Worm (Caenorhabditis elegans): ENCODE measurements around the gene F32D1.11.

F32D1.11 gene

ce11 chrV:4366440-4366839 lies at the start of gene F32D1.11:
F32D1.11 (minus strand) TSS chrV:4366540.
- TF ChIP-seq ham-2 (GFP tag; optimal IDR thresholded peaks at IDR 0.05) (no peak), unc-39 (tag; optimal IDR thresholded peaks at IDR 0.05) (no peak), flh-1 (GFP tag; optimal IDR thresholded peaks at IDR 0.05) (no peak), nhr-237 (tag; optimal IDR thresholded peaks at IDR 0.05) (no peak), mab-5 (tag; optimal IDR thresholded peaks at IDR 0.05) (no peak), blmp-1 (tag; optimal IDR thresholded peaks at IDR 0.05) (no peak), ces-1 (GFP tag; optimal IDR thresholded peaks at IDR 0.05) (no peak), nhr-2 (tag; optimal IDR thresholded peaks at IDR 0.05) (no peak), tbx-8 (GFP tag; optimal IDR thresholded peaks at IDR 0.05) (no peak), ceh-83 (GFP tag; optimal IDR thresholded peaks at IDR 0.05) (no peak)

- TF ChIP-seq zip-8 (tag; optimal IDR thresholded peaks at IDR 0.05) (peak; percentile 48), nhr-76 (tag; optimal IDR thresholded peaks at IDR 0.05) (no peak)
These were observed 48.3 kb upstream of the F32D1.11 start, which contains the start of gene grl-5 for ce11 chrV:4414613-4415071. grl-5 (minus strand) TSS chrV:4414663.

ce11 chrV:4411714-4412113 lies 45.4 kb upstream of the F32D1.11 start, which contains the start of gene Y47D7A.17:
Y47D7A.17 (minus strand) TSS chrV:4411814.
- no peak for TF ChIP-seq sptf-1 (tag; optimal IDR thresholded peaks at IDR 0.05)
- TF ChIP-seq ces-1 (GFP tag; optimal IDR thresholded peaks at IDR 0.05): no peak
- no peak for TF ChIP-seq mab-5 (tag; optimal IDR thresholded peaks at IDR 0.05)
- TF ChIP-seq nhr-76 (tag; optimal IDR thresholded peaks at IDR 0.05): no peak
- TF ChIP-seq mep-1 (tag; optimal IDR thresholded peaks at IDR 0.05): no peak
- no peak for TF ChIP-seq unc-120 (tag; optimal IDR thresholded peaks at IDR 0.05; ENCODE audit: poor library complexity, severe bottlenecking)
- TF ChIP-seq elt-1 (tag; optimal IDR thresholded peaks at IDR 0.05; ENCODE audit: borderline replicate concordance, insufficient read depth): no peak
- no peak for TF ChIP-seq zip-8 (tag; optimal IDR thresholded peaks at IDR 0.05)
- TF ChIP-seq drap-1 (GFP tag; optimal IDR thresholded peaks at IDR 0.05): no peak
- TF ChIP-seq ceh-39 (tag; optimal IDR thresholded peaks at IDR 0.05): no peak
- TF ChIP-seq blmp-1 (tag; optimal IDR thresholded peaks at IDR 0.05): no peak
- no peak for TF ChIP-seq M03D4.4 (tag; optimal IDR thresholded peaks at IDR 0.05)
- TF ChIP-seq flh-1 (GFP tag; optimal IDR thresholded peaks at IDR 0.05): no peak
- no peak for TF ChIP-seq unc-39 (tag; optimal IDR thresholded peaks at IDR 0.05)
- no peak for TF ChIP-seq nhr-2 (tag; optimal IDR thresholded peaks at IDR 0.05)
- TF ChIP-seq lin-32 (GFP tag; optimal IDR thresholded peaks at IDR 0.05): no peak
- no peak for TF ChIP-seq cnd-1 (tag; optimal IDR thresholded peaks at IDR 0.05)
- TF ChIP-seq ceh-83 (GFP tag; optimal IDR thresholded peaks at IDR 0.05): no peak

- TF ChIP-seq lsy-2 (tag; optimal IDR thresholded peaks at IDR 0.05) (no peak), ceh-43 (GFP tag; optimal IDR thresholded peaks at IDR 0.05) (no peak), sptf-1 (tag; optimal IDR thresholded peaks at IDR 0.05) (no peak), lin-32 (GFP tag; optimal IDR thresholded peaks at IDR 0.05) (no peak)
These were observed 44.3 kb upstream of the F32D1.11 start, which contains the start of gene Y47D7A.3 for ce11 chrV:4410643-4411042. Y47D7A.3 (plus strand) TSS chrV:4410943.

- TF ChIP-seq drap-1 (GFP tag; optimal IDR thresholded peaks at IDR 0.05): no peak
- no peak for TF ChIP-seq M03D4.4 (tag; optimal IDR thresholded peaks at IDR 0.05)
- no peak for TF ChIP-seq sptf-1 (tag; optimal IDR thresholded peaks at IDR 0.05)
- TF ChIP-seq ceh-39 (tag; optimal IDR thresholded peaks at IDR 0.05): no peak
- TF ChIP-seq ham-2 (GFP tag; optimal IDR thresholded peaks at IDR 0.05): no peak
- TF ChIP-seq pha-4 (tag; optimal IDR thresholded peaks at IDR 0.05): no peak
- no peak for TF ChIP-seq unc-120 (tag; optimal IDR thresholded peaks at IDR 0.05; ENCODE audit: poor library complexity, severe bottlenecking)
- no peak for TF ChIP-seq lsy-2 (tag; optimal IDR thresholded peaks at IDR 0.05)
- TF ChIP-seq lin-32 (GFP tag; optimal IDR thresholded peaks at IDR 0.05): no peak
- no peak for TF ChIP-seq snpc-4 (tag; optimal IDR thresholded peaks at IDR 0.05)
- no peak for TF ChIP-seq ces-1 (GFP tag; optimal IDR thresholded peaks at IDR 0.05)
- TF ChIP-seq bed-3 (GFP tag; optimal IDR thresholded peaks at IDR 0.05): no peak
- no peak for TF ChIP-seq sem-2 (GFP tag; optimal IDR thresholded peaks at IDR 0.05)
- no peak for TF ChIP-seq unc-62 (GFP tag; optimal IDR thresholded peaks at IDR 0.05)
- no peak for TF ChIP-seq nhr-76 (tag; optimal IDR thresholded peaks at IDR 0.05)
- no peak for TF ChIP-seq ztf-11 (tag; optimal IDR thresholded peaks at IDR 0.05)
These were observed 41.2 kb upstream of the F32D1.11 start, which contains the start of gene nhr-118 for ce11 chrV:4407519-4407918. nhr-118 (plus strand) TSS chrV:4407819.

ce11 chrV:4401865-4402264 lies 35.5 kb upstream of the F32D1.11 start, which contains the start of gene F13A2.5:
F13A2.5 (minus strand) TSS chrV:4401965.
- TF ChIP-seq ceh-43 (GFP tag; optimal IDR thresholded peaks at IDR 0.05) (no peak), nhr-28 (tag; optimal IDR thresholded peaks at IDR 0.05) (no peak), unc-39 (tag; optimal IDR thresholded peaks at IDR 0.05) (no peak), tbx-8 (GFP tag; optimal IDR thresholded peaks at IDR 0.05) (no peak), ham-2 (GFP tag; optimal IDR thresholded peaks at IDR 0.05) (no peak), pha-4 (tag; optimal IDR thresholded peaks at IDR 0.05) (no peak), ceh-39 (tag; optimal IDR thresholded peaks at IDR 0.05) (no peak), sem-2 (GFP tag; optimal IDR thresholded peaks at IDR 0.05) (no peak), snpc-4 (tag; optimal IDR thresholded peaks at IDR 0.05) (no peak), sptf-1 (tag; optimal IDR thresholded peaks at IDR 0.05) (no peak), nhr-2 (tag; optimal IDR thresholded peaks at IDR 0.05) (no peak), nhr-12 (tag; optimal IDR thresholded peaks at IDR 0.05) (no peak), mls-2 (tag; optimal IDR thresholded peaks at IDR 0.05) (no peak)
